Worm (Caenorhabditis elegans): ENCODE data around the gene C30G12.6.

The C30G12.6 gene

DNA sequence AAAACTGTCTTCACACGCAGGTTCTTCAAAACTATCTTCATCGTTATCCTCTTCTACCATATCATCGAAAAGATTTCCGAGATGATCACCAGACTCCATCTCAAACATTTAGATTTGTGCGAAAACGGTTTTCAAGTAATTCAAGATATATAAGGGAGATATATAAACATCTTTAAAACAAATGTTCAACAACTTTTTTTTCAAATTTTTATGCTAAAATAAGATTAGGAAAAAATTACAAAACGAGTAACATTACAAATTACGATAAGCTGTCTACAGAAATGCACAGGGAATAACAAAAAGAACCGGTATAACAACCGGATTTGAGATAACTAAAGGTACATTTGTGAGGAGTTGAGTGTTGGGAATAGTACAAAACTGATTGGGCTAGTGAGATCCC, at the start of gene C30G12.6:
Gene C30G12.6, minus strand, starts transcription at position 101 of the 400 bp plus-strand sequence.
- TF ChIP-seq tbx-37 (GFP tag; conservative IDR thresholded peaks at IDR 0.05) (no peak), ama-1 (optimal IDR thresholded peaks at IDR 0.05) (no peak), hmg-4 (GFP tag; optimal IDR thresholded peaks at IDR 0.05) (no peak), aly-1 (tag; optimal IDR thresholded peaks at IDR 0.05) (no peak), scrt-1 (GFP tag; IDR thresholded peaks at IDR 0.05) (no peak), tra-4 (tag; optimal IDR thresholded peaks at IDR 0.05) (no peak), hnd-1 (tag; optimal IDR thresholded peaks at IDR 0.05) (no peak), hmbx-1 (tag; optimal IDR thresholded peaks at IDR 0.05) (no peak), ets-7 (tag; optimal IDR thresholded peaks at IDR 0.05) (no peak), tbx-11 (GFP tag; IDR thresholded peaks at IDR 0.05) (no peak), ceh-36 (tag; optimal IDR thresholded peaks at IDR 0.05) (no peak), sea-1 (GFP tag; conservative IDR thresholded peaks at IDR 0.05) (no peak), B0310.2 (tag; optimal IDR thresholded peaks at IDR 0.05) (no peak), flt-1 (GFP tag; IDR thresholded peaks at IDR 0.05) (no peak), F13C5.2 (tag; optimal IDR thresholded peaks at IDR 0.05) (no peak), pes-1 (GFP tag; IDR thresholded peaks at IDR 0.05) (no peak), ceh-13 (GFP tag; optimal IDR thresholded peaks at IDR 0.05) (no peak)

DNA sequence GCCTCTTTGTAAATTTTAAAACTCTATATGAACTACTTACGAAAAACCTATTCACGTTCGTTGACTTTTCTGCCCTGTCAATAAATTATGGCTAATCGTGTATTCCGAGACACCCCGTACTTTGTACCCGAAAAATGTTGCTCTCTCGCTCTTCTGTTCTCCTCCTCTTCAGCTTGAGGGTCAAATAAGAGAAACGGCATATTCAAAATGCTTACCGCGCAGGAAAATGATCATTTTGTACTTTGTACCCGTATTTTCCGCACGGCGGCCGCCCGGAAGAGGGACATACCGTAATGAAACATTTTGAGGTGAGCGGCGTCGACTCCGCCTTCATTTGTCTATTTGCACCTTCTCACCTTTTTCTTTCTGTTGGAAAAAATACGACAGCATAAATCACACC, 47.9 kb upstream of the C30G12.6 start:
- no peak for TF ChIP-seq flt-1 (GFP tag; IDR thresholded peaks at IDR 0.05)
- TF ChIP-seq tra-4 (tag; optimal IDR thresholded peaks at IDR 0.05) = no peak

DNA sequence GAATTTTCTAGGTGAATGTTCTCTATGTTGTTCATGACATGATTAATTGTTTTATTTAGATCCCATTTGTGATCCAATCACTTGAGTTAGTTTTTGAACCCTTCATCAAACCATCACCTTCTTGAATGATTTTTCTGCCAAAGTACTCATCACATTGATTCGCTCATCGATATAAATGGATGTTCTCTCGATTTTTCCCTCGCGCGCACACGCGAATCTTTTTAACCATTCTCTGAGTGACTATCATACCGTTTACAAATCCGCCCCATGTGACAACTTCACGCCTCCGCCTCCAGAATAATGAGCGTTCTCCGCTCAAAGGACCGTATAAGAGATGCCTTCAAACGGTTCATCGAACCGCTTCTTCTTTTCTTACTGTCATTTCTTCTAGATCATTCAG, 47.1 kb upstream of the C30G12.6 start:
- no peak for TF ChIP-seq hnd-1 (tag; optimal IDR thresholded peaks at IDR 0.05)
- no peak for TF ChIP-seq B0310.2 (tag; optimal IDR thresholded peaks at IDR 0.05)
- no peak for TF ChIP-seq tbx-37 (GFP tag; conservative IDR thresholded peaks at IDR 0.05)
- no peak for TF ChIP-seq aly-1 (tag; optimal IDR thresholded peaks at IDR 0.05)
- TF ChIP-seq ama-1 (optimal IDR thresholded peaks at IDR 0.05) = no peak
- TF ChIP-seq ceh-36 (tag; optimal IDR thresholded peaks at IDR 0.05) = no peak
- no peak for TF ChIP-seq F13C5.2 (tag; optimal IDR thresholded peaks at IDR 0.05)
- no peak for TF ChIP-seq hmbx-1 (tag; optimal IDR thresholded peaks at IDR 0.05)
- no peak for TF ChIP-seq pes-1 (GFP tag; IDR thresholded peaks at IDR 0.05)
- no peak for TF ChIP-seq sea-1 (GFP tag; conservative IDR thresholded peaks at IDR 0.05)
- TF ChIP-seq ceh-13 (GFP tag; optimal IDR thresholded peaks at IDR 0.05) = no peak
- no peak for TF ChIP-seq ets-7 (tag; optimal IDR thresholded peaks at IDR 0.05)
- no peak for TF ChIP-seq scrt-1 (GFP tag; IDR thresholded peaks at IDR 0.05)
- TF ChIP-seq tbx-11 (GFP tag; IDR thresholded peaks at IDR 0.05) = no peak
- TF ChIP-seq flt-1 (GFP tag; IDR thresholded peaks at IDR 0.05) = no peak
- TF ChIP-seq tra-4 (tag; optimal IDR thresholded peaks at IDR 0.05) = no peak
- TF ChIP-seq hmg-4 (GFP tag; optimal IDR thresholded peaks at IDR 0.05) = no peak

DNA sequence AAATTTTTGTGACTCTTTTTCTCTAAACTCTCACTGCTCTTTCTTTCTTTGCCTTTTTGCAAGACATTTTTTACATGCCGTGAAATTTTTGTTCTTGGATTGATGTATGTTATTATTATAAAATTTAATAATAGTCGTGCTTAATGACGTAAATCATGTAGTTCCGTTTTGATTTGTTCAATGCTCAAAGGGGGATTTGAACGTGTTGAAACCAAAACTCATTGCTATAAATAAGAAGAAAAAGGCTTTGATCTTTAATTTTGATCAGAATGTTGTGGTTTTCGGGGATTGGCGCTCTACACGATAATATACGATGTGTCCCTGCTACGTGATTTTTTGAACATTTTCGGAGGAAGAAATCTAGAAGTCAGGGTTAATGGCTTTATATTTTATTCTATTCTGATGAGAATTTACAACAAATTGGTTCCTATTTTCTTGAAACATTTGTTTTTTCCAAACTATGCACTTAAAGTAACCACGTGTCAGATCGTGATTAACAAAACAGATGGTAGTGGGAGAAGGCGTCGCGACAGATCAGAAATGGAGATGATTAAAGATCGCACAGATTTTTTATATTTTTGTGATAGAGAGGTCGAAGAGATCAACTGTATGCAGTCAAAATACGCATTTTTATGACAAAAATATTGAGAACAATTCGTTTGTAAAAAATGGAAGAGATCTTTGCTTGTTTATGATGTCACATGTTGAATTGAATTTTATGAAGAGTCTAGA, 45.9 kb upstream of the C30G12.6 start:
- no peak for TF ChIP-seq B0310.2 (tag; optimal IDR thresholded peaks at IDR 0.05)
- no peak for TF ChIP-seq ets-7 (tag; optimal IDR thresholded peaks at IDR 0.05)
- no peak for TF ChIP-seq tbx-37 (GFP tag; conservative IDR thresholded peaks at IDR 0.05)
- no peak for TF ChIP-seq pes-1 (GFP tag; IDR thresholded peaks at IDR 0.05)

DNA sequence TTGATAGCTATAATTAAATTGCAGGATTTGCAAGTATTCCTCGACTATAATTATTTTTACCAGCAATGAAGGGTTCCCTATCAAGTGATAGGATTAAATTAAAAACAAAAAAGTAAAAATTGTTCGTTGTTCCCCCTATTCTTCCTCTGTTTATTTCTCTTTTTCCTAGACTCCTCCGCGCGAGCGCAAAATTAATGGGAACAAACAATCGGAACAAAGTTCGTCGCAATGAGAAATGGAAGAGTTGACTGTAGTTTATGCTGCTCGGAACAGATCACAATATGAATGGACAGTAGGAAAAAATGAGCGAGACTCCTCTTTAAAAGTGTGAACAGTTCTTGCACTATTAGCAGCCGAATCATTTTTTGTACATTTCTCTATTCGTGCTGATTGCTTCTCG, 44.9 kb upstream of the C30G12.6 start:
- no peak for TF ChIP-seq tra-4 (tag; optimal IDR thresholded peaks at IDR 0.05)
- no peak for TF ChIP-seq hmbx-1 (tag; optimal IDR thresholded peaks at IDR 0.05)
- TF ChIP-seq sea-1 (GFP tag; conservative IDR thresholded peaks at IDR 0.05) = no peak
- TF ChIP-seq ets-7 (tag; optimal IDR thresholded peaks at IDR 0.05) = no peak
- TF ChIP-seq flt-1 (GFP tag; IDR thresholded peaks at IDR 0.05) = no peak
- no peak for TF ChIP-seq F13C5.2 (tag; optimal IDR thresholded peaks at IDR 0.05)
- TF ChIP-seq tbx-37 (GFP tag; conservative IDR thresholded peaks at IDR 0.05) = no peak
- no peak for TF ChIP-seq pes-1 (GFP tag; IDR thresholded peaks at IDR 0.05)
- no peak for TF ChIP-seq B0310.2 (tag; optimal IDR thresholded peaks at IDR 0.05)
- TF ChIP-seq hnd-1 (tag; optimal IDR thresholded peaks at IDR 0.05) = no peak
- TF ChIP-seq aly-1 (tag; optimal IDR thresholded peaks at IDR 0.05) = no peak
- no peak for TF ChIP-seq ama-1 (optimal IDR thresholded peaks at IDR 0.05)
- TF ChIP-seq hmg-4 (GFP tag; optimal IDR thresholded peaks at IDR 0.05) = no peak
- TF ChIP-seq tbx-11 (GFP tag; IDR thresholded peaks at IDR 0.05) = no peak
- TF ChIP-seq scrt-1 (GFP tag; IDR thresholded peaks at IDR 0.05) = no peak
- TF ChIP-seq ceh-13 (GFP tag; optimal IDR thresholded peaks at IDR 0.05) = no peak
- no peak for TF ChIP-seq ceh-36 (tag; optimal IDR thresholded peaks at IDR 0.05)

DNA sequence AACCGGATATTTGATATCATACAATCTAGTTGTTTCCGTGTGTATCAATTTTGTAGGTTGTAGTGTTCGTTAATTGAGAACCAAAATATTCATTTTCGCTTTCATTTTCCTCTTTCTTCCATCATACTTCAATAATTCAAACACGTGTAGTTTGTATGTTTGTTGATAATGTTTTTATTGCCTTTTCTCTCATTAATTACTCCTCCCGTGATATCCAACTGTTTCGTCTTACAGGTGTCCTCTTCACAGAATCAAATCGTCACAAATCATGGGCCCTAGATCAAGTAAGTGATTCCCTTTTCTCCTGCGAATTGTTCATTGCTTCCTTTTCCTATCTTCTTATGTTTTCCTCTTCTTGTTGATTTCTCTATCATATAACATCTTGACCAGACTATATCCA, 43.2 kb upstream of the C30G12.6 start, which contains the start of gene nhr-21:
Gene nhr-21, plus strand, starts transcription at position 235 of the 400 bp plus-strand sequence.
- TF ChIP-seq hmg-4 (GFP tag; optimal IDR thresholded peaks at IDR 0.05) (no peak), ceh-13 (GFP tag; optimal IDR thresholded peaks at IDR 0.05) (no peak), tbx-11 (GFP tag; IDR thresholded peaks at IDR 0.05) (no peak), ceh-36 (tag; optimal IDR thresholded peaks at IDR 0.05) (no peak)

DNA sequence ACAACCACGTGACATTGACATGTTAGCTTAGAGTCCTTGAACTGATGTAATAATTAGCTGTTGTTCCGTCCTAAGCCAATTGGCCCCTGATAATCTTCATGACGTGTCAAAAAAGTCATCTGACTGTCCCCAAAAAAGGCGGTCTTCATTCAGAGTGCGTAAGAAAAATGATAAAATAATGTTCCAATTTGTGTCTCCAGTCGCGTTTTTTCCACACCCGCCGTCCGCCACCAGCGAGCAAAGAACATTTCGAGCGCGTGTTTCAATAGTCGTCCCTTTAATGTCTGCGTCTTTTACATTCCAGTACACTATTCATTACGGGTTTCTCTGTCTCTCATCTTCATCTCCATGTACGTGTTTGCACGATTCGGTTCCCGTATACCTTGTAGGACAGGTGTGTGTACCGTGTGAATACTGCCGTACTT, 41.7 kb upstream of the C30G12.6 start:
- TF ChIP-seq tbx-11 (GFP tag; IDR thresholded peaks at IDR 0.05) (no peak), tra-4 (tag; optimal IDR thresholded peaks at IDR 0.05) (no peak), ceh-13 (GFP tag; optimal IDR thresholded peaks at IDR 0.05) (no peak), ceh-36 (tag; optimal IDR thresholded peaks at IDR 0.05) (no peak), aly-1 (tag; optimal IDR thresholded peaks at IDR 0.05) (no peak), scrt-1 (GFP tag; IDR thresholded peaks at IDR 0.05) (no peak), B0310.2 (tag; optimal IDR thresholded peaks at IDR 0.05) (no peak), sea-1 (GFP tag; conservative IDR thresholded peaks at IDR 0.05) (no peak), ama-1 (optimal IDR thresholded peaks at IDR 0.05) (no peak), hmbx-1 (tag; optimal IDR thresholded peaks at IDR 0.05) (no peak), hnd-1 (tag; optimal IDR thresholded peaks at IDR 0.05) (no peak), F13C5.2 (tag; optimal IDR thresholded peaks at IDR 0.05) (no peak), tbx-37 (GFP tag; conservative IDR thresholded peaks at IDR 0.05) (no peak), ets-7 (tag; optimal IDR thresholded peaks at IDR 0.05) (no peak), pes-1 (GFP tag; IDR thresholded peaks at IDR 0.05) (no peak), flt-1 (GFP tag; IDR thresholded peaks at IDR 0.05) (no peak)
